Worm (Caenorhabditis elegans) whole organism, L1 larva: ENCODE results near the gene flp-32.

Source experiments
- C04F5.9 ChIP-seq: sonication (generic microtip); optimal IDR thresholded peaks from 2 replicates; lab custom pipeline; 2016; ENCODE audit warnings: missing genetic modification characterization, missing compliant biosample characterization
- jun-1 ChIP-seq: fragments of 150-350 bp; optimal IDR thresholded peaks from 2 replicates; lab custom pipeline; 2014; ENCODE audit warnings: missing biosample characterization, missing genetic modification reagents, missing genetic modification characterization
- lin-39 ChIP-seq: fragments of 150-350 bp; optimal IDR thresholded peaks from 2 replicates; lab custom pipeline; 2014; ENCODE audit warnings: missing biosample characterization, missing genetic modification reagents, missing genetic modification characterization
- mdl-1 ChIP-seq, 2 experiments: fragments of 150-350 bp; optimal IDR thresholded peaks; 2 replicates each; lab custom pipeline; 2014 to 2017; ENCODE audit warnings: missing biosample characterization in 2 of 2, missing genetic modification characterization in 2 of 2, inconsistent platforms in 1 of 2
- nhr-12 ChIP-seq: sonication (generic microtip); optimal IDR thresholded peaks from 2 replicates; lab custom pipeline; 2017; ENCODE audit warnings: missing biosample characterization, missing genetic modification characterization
- nhr-84 ChIP-seq: sonication (generic microtip); optimal IDR thresholded peaks from 2 replicates; lab custom pipeline; 2017; ENCODE audit warnings: missing biosample characterization, missing genetic modification characterization
- skn-1 ChIP-seq: fragments of 150-350 bp; optimal IDR thresholded peaks from 2 replicates; lab custom pipeline; 2014; ENCODE audit warnings: missing biosample characterization, missing genetic modification characterization
- unc-30 ChIP-seq: sonication (generic microtip); optimal IDR thresholded peaks from 2 replicates; lab custom pipeline; 2017; ENCODE audit warnings: missing biosample characterization, missing genetic modification characterization
- unc-62 ChIP-seq: fragments of 150-350 bp; optimal IDR thresholded peaks from 2 replicates; lab custom pipeline; 2014; ENCODE audit warnings: missing biosample characterization, missing genetic modification reagents, missing genetic modification characterization
- xbp-1 ChIP-seq: sonication (generic microtip); optimal IDR thresholded peaks from 2 replicates; lab custom pipeline; 2016; ENCODE audit warnings: missing genetic modification characterization, missing compliant biosample characterization

- no peak for TF ChIP-seq jun-1 (tag; lab: Kevin White, UChicago)
- no peak for TF ChIP-seq unc-62 (GFP tag; lab: Kevin White, UChicago)
- TF ChIP-seq nhr-84 (tag; lab: Kevin White, UChicago) = no peak
- no peak for TF ChIP-seq skn-1 (tag; lab: Kevin White, UChicago)
- TF ChIP-seq nhr-12 (tag; lab: Kevin White, UChicago) = no peak
- TF ChIP-seq C04F5.9 (tag; lab: Kevin White, UChicago) = no peak
- no peak for TF ChIP-seq unc-30 (tag; lab: Kevin White, UChicago)
- TF ChIP-seq xbp-1 (tag; lab: Kevin White, UChicago) = no peak
- no peak for TF ChIP-seq lin-39 (tag; lab: Kevin White, UChicago)
- no peak for TF ChIP-seq mdl-1 (tag; optimal IDR thresholded peaks at IDR 0.05; lab: Kevin White, UChicago)
These were observed 26.0 kb upstream of the flp-32 start, which contains the start of gene psa-3 for ce11 chrX:15407631-15408030.
